Worm (Caenorhabditis elegans): ENCODE data around the gene sri-53.

- no peak for TF ChIP-seq ztf-11 (tag; optimal IDR thresholded peaks at IDR 0.05)
- no peak for TF ChIP-seq nhr-11 (tag; optimal IDR thresholded peaks at IDR 0.05)
- no peak for TF ChIP-seq blmp-1 (tag; optimal IDR thresholded peaks at IDR 0.05; ENCODE audit: insufficient read depth)
- no peak for TF ChIP-seq mab-5 (tag; optimal IDR thresholded peaks at IDR 0.05)
- TF ChIP-seq unc-39 (tag; optimal IDR thresholded peaks at IDR 0.05), result no peak
- no peak for TF ChIP-seq fos-1 (tag; optimal IDR thresholded peaks at IDR 0.05)
- TF ChIP-seq ceh-82 (tag; optimal IDR thresholded peaks at IDR 0.05), result no peak
These were observed 28.0 kb upstream of the sri-53 start, which contains the start of gene srh-297 for ce11 chrII:3230422-3230821.

Measured in whole organism, L2 larva.